Worm (Caenorhabditis elegans): ENCODE data around the gene srw-31.

ce11 chrV:17532686-17533085 is 26.3 kb downstream of the srw-31 start, which contains the start of gene C18D4.3:
- TF ChIP-seq hmg-1.2 (GFP tag; IDR thresholded peaks at IDR 0.05) (no peak), F39B2.1 (GFP tag; IDR thresholded peaks at IDR 0.05) (no peak), F55B11.4 (tag; optimal IDR thresholded peaks at IDR 0.05; ENCODE audit: borderline replicate concordance, insufficient read depth) (no peak), chd-7 (tag; optimal IDR thresholded peaks at IDR 0.05) (no peak), pbrm-1 (GFP tag; IDR thresholded peaks at IDR 0.05) (no peak), Y53G8AR.9 (GFP tag; conservative IDR thresholded peaks at IDR 0.05) (no peak), hlh-12 (tag; optimal IDR thresholded peaks at IDR 0.05) (no peak), efl-1 (GFP tag; optimal IDR thresholded peaks at IDR 0.05) (no peak), mes-4 (tag; optimal IDR thresholded peaks at IDR 0.05) (no peak)
